Fruit fly (Drosophila melanogaster): ENCODE measurements around the gene CG34258.

DNA sequence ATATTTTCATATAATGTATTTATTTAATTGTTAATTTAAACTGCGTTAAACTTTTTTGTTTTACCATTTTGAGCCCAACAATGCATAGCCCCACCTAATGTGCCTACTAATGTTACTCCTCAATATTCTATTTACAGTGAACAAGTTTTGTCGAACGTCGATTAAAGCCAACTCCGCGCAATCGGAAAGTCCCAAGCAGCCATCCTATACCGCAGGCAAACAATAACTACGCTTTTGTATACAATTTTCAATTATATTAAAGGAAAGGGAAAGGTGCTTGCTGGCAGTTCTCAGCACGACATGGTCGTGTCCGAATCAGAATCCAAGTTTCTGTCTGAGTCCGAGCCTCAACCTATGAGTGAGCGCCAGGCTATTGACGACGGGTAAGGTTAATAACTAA lies 29.6 kb upstream of the CG34258 start, which contains the start of gene CG17732:
- no peak for TF ChIP-seq usp (GFP tag; optimal IDR thresholded peaks at IDR 0.05)
- no peak for TF ChIP-seq EcR (GFP tag; optimal IDR thresholded peaks at IDR 0.05)

All from whole organism.